Worm (Caenorhabditis elegans) whole organism, L3 larva: Measurements from ENCODE around the gene clec-55.

Source experiments
- ama-1 ChIP-seq: fragments of 150-350 bp; optimal IDR thresholded peaks from 2 replicates; lab custom pipeline; 2018
- egl-27 ChIP-seq: sonication (generic microtip); optimal IDR thresholded peaks from 4 replicates; lab custom pipeline; 2017; ENCODE audit warnings: missing biosample characterization, missing genetic modification reagents, missing genetic modification characterization
- elt-2 ChIP-seq: sonication (generic microtip); optimal IDR thresholded peaks from 2 replicates; lab custom pipeline; 2016; ENCODE audit warnings: missing genetic modification reagents, mild to moderate bottlenecking, missing genetic modification characterization, missing compliant biosample characterization
- fkh-10 ChIP-seq: sonication (generic microtip); optimal IDR thresholded peaks from 2 replicates; lab custom pipeline; 2017; ENCODE audit warnings: missing biosample characterization, missing genetic modification reagents, missing genetic modification characterization
- mdl-1 ChIP-seq: fragments of 150-350 bp; optimal IDR thresholded peaks from 2 replicates; lab custom pipeline; 2014; ENCODE audit warnings: missing biosample characterization, missing genetic modification characterization
- nhr-12 ChIP-seq: fragments of 150-350 bp; optimal IDR thresholded peaks from 2 replicates; lab custom pipeline; 2014; ENCODE audit warnings: missing biosample characterization, missing genetic modification characterization
- nhr-237 ChIP-seq: fragments of 150-350 bp; optimal IDR thresholded peaks from 2 replicates; lab custom pipeline; 2014; ENCODE audit warnings: missing biosample characterization, missing genetic modification characterization
- snpc-4 ChIP-seq: fragments of 150-350 bp; optimal IDR thresholded peaks from 2 replicates; lab custom pipeline; 2014; ENCODE audit warnings: missing biosample characterization, missing genetic modification characterization

ce11 chrV:14491097-14491496 lies 12.0 kb downstream of the clec-55 start:
- TF ChIP-seq mdl-1 (no peak), nhr-12 (tag; lab: Kevin White, UChicago) (no peak), fkh-10 (GFP tag; lab: Kevin White, UChicago) (no peak), snpc-4 (tag; lab: Kevin White, UChicago) (no peak), elt-2 (tag; lab: Kevin White, UChicago) (no peak), ama-1 (lab: Kevin White, UChicago) (no peak), nhr-237 (tag; lab: Kevin White, UChicago) (no peak), egl-27 (tag; lab: Kevin White, UChicago) (no peak)
